Fruit fly (Drosophila melanogaster) whole organism, embryonic: Measurements from ENCODE around the gene pyx.
A peak's percentile ranks its signal among the peaks of the same experiment; 100 is the strongest.

ENCODE experiments used
- Atf3 ChIP-seq: fragments of 200-800 bp; sonication (Bioruptor generic); optimal IDR thresholded peaks from 3 replicates; lab custom pipeline; 2016; ENCODE audit warnings: missing biosample characterization, missing genetic modification characterization
- BEAF-32 ChIP-seq: fragments of 200-800 bp; sonication (Bioruptor generic); optimal IDR thresholded peaks from 3 replicates; lab custom pipeline; 2017; ENCODE audit warnings: missing biosample characterization, missing genetic modification characterization, mild to moderate bottlenecking, moderate library complexity, missing genetic modification reagents
- Blimp-1 ChIP-seq: fragments of 200-800 bp; sonication (Bioruptor generic); optimal IDR thresholded peaks from 3 replicates; lab custom pipeline; 2018; ENCODE audit warnings: missing biosample characterization, missing genetic modification characterization, mild to moderate bottlenecking, moderate library complexity, missing genetic modification reagents
- Bteb2 ChIP-seq: fragments of 200-800 bp; sonication (Bioruptor generic); optimal IDR thresholded peaks from 2 replicates; lab custom pipeline; 2016; ENCODE audit warnings: missing biosample characterization, missing genetic modification characterization
- CG10147 ChIP-seq: fragments of 200-800 bp; sonication (Bioruptor generic); optimal IDR thresholded peaks from 2 replicates; lab custom pipeline; 2019; ENCODE audit warnings: missing biosample characterization, mild to moderate bottlenecking, missing genetic modification characterization, moderate library complexity
- CG10267 ChIP-seq: fragments of 200-800 bp; sonication (Bioruptor generic); optimal IDR thresholded peaks from 2 replicates; lab custom pipeline; 2018; ENCODE audit warnings: missing biosample characterization, mild to moderate bottlenecking, missing genetic modification characterization, moderate library complexity
- CG10959 ChIP-seq: fragments of 200-800 bp; sonication (Bioruptor generic); IDR thresholded peaks from 2 replicates; pipeline ENCODE4 v1.3.6; 2022; ENCODE audit warnings: missing biosample characterization, missing genetic modification characterization
- CG12071 ChIP-seq: fragments of 200-800 bp; sonication (Bioruptor generic); optimal IDR thresholded peaks from 3 replicates; lab custom pipeline; 2018; ENCODE audit warnings: missing biosample characterization, mild to moderate bottlenecking, missing genetic modification characterization
- CG12155 ChIP-seq: fragments of 200-800 bp; sonication (Bioruptor generic); optimal IDR thresholded peaks from 3 replicates; lab custom pipeline; 2016; ENCODE audit warnings: missing biosample characterization, missing genetic modification characterization
- CG12299 ChIP-seq: fragments of 200-800 bp; sonication (Bioruptor generic); optimal IDR thresholded peaks from 2 replicates; lab custom pipeline; 2018; ENCODE audit warnings: missing biosample characterization, mild to moderate bottlenecking, missing genetic modification characterization
- CG14014 ChIP-seq: fragments of 200-800 bp; sonication (Bioruptor generic); IDR thresholded peaks from 2 replicates; pipeline ENCODE4 v1.3.6; 2022; ENCODE audit warnings: missing biosample characterization, missing genetic modification characterization
- CG14860 ChIP-seq: fragments of 200-800 bp; sonication (Bioruptor generic); IDR thresholded peaks from 3 replicates; pipeline ENCODE4 v1.3.6; 2022; ENCODE audit warnings: missing biosample characterization, missing genetic modification characterization; ENCODE audit not compliant: partially characterized antibody
- CG1529 ChIP-seq: fragments of 200-800 bp; sonication (Bioruptor generic); optimal IDR thresholded peaks from 3 replicates; lab custom pipeline; 2018; ENCODE audit warnings: missing biosample characterization, missing genetic modification characterization
- CG15514 ChIP-seq: fragments of 200-800 bp; sonication (Bioruptor generic); optimal IDR thresholded peaks from 3 replicates; lab custom pipeline; 2017; ENCODE audit warnings: missing biosample characterization, missing genetic modification characterization, mild to moderate bottlenecking, moderate library complexity, missing genetic modification reagents
- CG1603 ChIP-seq: fragments of 200-800 bp; sonication (Bioruptor generic); optimal IDR thresholded peaks from 2 replicates; lab custom pipeline; 2019; ENCODE audit warnings: missing biosample characterization, mild to moderate bottlenecking, missing genetic modification characterization, moderate library complexity
- CG16813 ChIP-seq: fragments of 200-800 bp; sonication (Bioruptor generic); IDR thresholded peaks from 3 replicates; pipeline ENCODE4 v1.3.6; 2022; ENCODE audit warnings: missing biosample characterization, missing genetic modification characterization; ENCODE audit not compliant: partially characterized antibody
- CG2202 ChIP-seq: fragments of 200-800 bp; sonication (Bioruptor generic); optimal IDR thresholded peaks from 2 replicates; lab custom pipeline; 2018; ENCODE audit warnings: missing biosample characterization, mild to moderate bottlenecking, missing genetic modification characterization
- CG31388 ChIP-seq: fragments of 200-800 bp; sonication (Bioruptor generic); optimal IDR thresholded peaks from 2 replicates; lab custom pipeline; 2016; ENCODE audit warnings: missing biosample characterization, missing genetic modification characterization
- CG3163 ChIP-seq: fragments of 200-800 bp; sonication (Bioruptor generic); optimal IDR thresholded peaks from 3 replicates; lab custom pipeline; 2016; ENCODE audit warnings: missing biosample characterization, missing genetic modification characterization
- CG34422 ChIP-seq: fragments of 200-800 bp; sonication (Bioruptor generic); IDR thresholded peaks from 3 replicates; pipeline ENCODE4 v1.3.6; 2022; ENCODE audit warnings: missing biosample characterization, missing genetic modification characterization
- CG3726 ChIP-seq: fragments of 200-800 bp; sonication (Bioruptor generic); IDR thresholded peaks from 3 replicates; pipeline ENCODE4, ENCODE4 v1.3.6; 2022; ENCODE audit warnings: missing biosample characterization, missing genetic modification characterization
- CG4730 ChIP-seq: fragments of 200-800 bp; sonication (Bioruptor generic); IDR thresholded peaks from 2 replicates; pipeline ENCODE4 v1.3.6; 2022; ENCODE audit warnings: missing biosample characterization, missing genetic modification characterization
- CG4820 ChIP-seq: fragments of 200-800 bp; sonication (Bioruptor generic); optimal IDR thresholded peaks from 3 replicates; lab custom pipeline; 2016; ENCODE audit warnings: missing biosample characterization, missing genetic modification characterization
- CG7839 ChIP-seq: fragments of 200-800 bp; sonication (Bioruptor generic); optimal IDR thresholded peaks from 3 replicates; lab custom pipeline; 2018; ENCODE audit warnings: missing biosample characterization, mild to moderate bottlenecking, missing genetic modification characterization, moderate library complexity
- Dad ChIP-seq: fragments of 200-800 bp; sonication (Bioruptor generic); optimal IDR thresholded peaks from 3 replicates; lab custom pipeline; 2016; ENCODE audit warnings: missing biosample characterization, missing genetic modification characterization
- Dp ChIP-seq: fragments of 200-800 bp; sonication (Bioruptor generic); optimal IDR thresholded peaks from 2 replicates; lab custom pipeline; 2018; ENCODE audit warnings: missing biosample characterization, mild to moderate bottlenecking, missing genetic modification characterization, moderate library complexity
- Ets97D ChIP-seq: fragments of 200-800 bp; sonication (Bioruptor generic); optimal IDR thresholded peaks from 3 replicates; lab custom pipeline; 2016; ENCODE audit warnings: missing biosample characterization, missing genetic modification characterization
- Fer1 ChIP-seq: fragments of 200-800 bp; sonication (Bioruptor generic); optimal IDR thresholded peaks from 2 replicates; lab custom pipeline; 2017; ENCODE audit warnings: missing biosample characterization, mild to moderate bottlenecking, missing genetic modification characterization
- HmgD ChIP-seq: fragments of 200-800 bp; sonication (Bioruptor generic); optimal IDR thresholded peaks from 3 replicates; lab custom pipeline; 2016; ENCODE audit warnings: missing biosample characterization, missing genetic modification characterization
- Hr78 ChIP-seq, 2 experiments: fragments of 200-800 bp in 1 of 2; fragments of >200 bp in 1 of 2; sonication (Bioruptor generic) in 1 of 2; optimal IDR thresholded peaks; 2 replicates each; lab custom pipeline; 2017 to 2019; ENCODE audit warnings: missing biosample characterization in 2 of 2, missing genetic modification characterization in 2 of 2, mild to moderate bottlenecking in 1 of 2, moderate library complexity in 1 of 2
- Kr ChIP-seq: fragments of 200-800 bp; sonication (Bioruptor generic); optimal IDR thresholded peaks from 2 replicates; lab custom pipeline; 2017; ENCODE audit warnings: missing biosample characterization, mild to moderate bottlenecking, missing genetic modification characterization
- Lhr ChIP-seq: fragments of 200-800 bp; sonication (Bioruptor generic); optimal IDR thresholded peaks from 3 replicates; lab custom pipeline; 2017; ENCODE audit warnings: mild to moderate bottlenecking, missing biosample characterization, missing genetic modification reagents, missing genetic modification characterization
- MBD-R2 ChIP-seq: fragments of 200-800 bp; sonication (Bioruptor generic); IDR thresholded peaks from 2 replicates; pipeline ENCODE4 v1.3.6; 2022; ENCODE audit warnings: missing biosample characterization, missing genetic modification characterization
- Med ChIP-seq: fragments of 200-800 bp; sonication (Bioruptor generic); peaks from one replicate; lab custom pipeline; 2016; ENCODE audit warnings: missing biosample characterization, missing genetic modification characterization, mild to moderate bottlenecking, inconsistent platforms, moderate library complexity
- Sry-β ChIP-seq: fragments of 200-800 bp; sonication (Bioruptor generic); optimal IDR thresholded peaks from 2 replicates; lab custom pipeline; 2018; ENCODE audit warnings: missing biosample characterization, mild to moderate bottlenecking, missing genetic modification characterization, moderate library complexity
- Ssrp ChIP-seq: fragments of 200-800 bp; sonication (Bioruptor generic); optimal IDR thresholded peaks from 2 replicates; lab custom pipeline; 2018; ENCODE audit warnings: missing biosample characterization, mild to moderate bottlenecking, missing genetic modification characterization, moderate library complexity
- Usf ChIP-seq: fragments of 200-800 bp; sonication (Bioruptor generic); optimal IDR thresholded peaks from 2 replicates; lab custom pipeline; 2017; ENCODE audit warnings: missing genotype, missing biosample characterization, missing genetic modification characterization
- YL-1 ChIP-seq: fragments of 200-800 bp; sonication (Bioruptor generic); optimal IDR thresholded peaks from 3 replicates; lab custom pipeline; 2017; ENCODE audit warnings: missing biosample characterization, mild to moderate bottlenecking, missing genetic modification characterization
- chif ChIP-seq, 2 experiments: fragments of 200-800 bp; sonication (Bioruptor generic); optimal IDR thresholded peaks; 3 replicates each; lab custom pipeline; 2016; ENCODE audit warnings: missing biosample characterization in 2 of 2, missing genetic modification characterization in 2 of 2
- gfzf ChIP-seq: fragments of 200-800 bp; sonication (Bioruptor generic); optimal IDR thresholded peaks from 2 replicates; lab custom pipeline; 2016; ENCODE audit warnings: missing biosample characterization, mild to moderate bottlenecking, missing genetic modification characterization, moderate library complexity
- hb ChIP-seq: fragments of 200-800 bp; sonication (Bioruptor generic); IDR thresholded peaks from 3 replicates; pipeline ENCODE4 v1.3.6; 2022; ENCODE audit warnings: missing biosample characterization, missing genetic modification characterization; ENCODE audit not compliant: partially characterized antibody
- insv ChIP-seq, 2 experiments: fragments of 200-800 bp; sonication (Bioruptor generic); optimal IDR thresholded peaks; 3 replicates each; lab custom pipeline; 2016 to 2018; ENCODE audit warnings: missing biosample characterization in 2 of 2, missing genetic modification characterization in 2 of 2
- jing ChIP-seq: fragments of 200-800 bp; sonication (Bioruptor generic); optimal IDR thresholded peaks from 2 replicates; lab custom pipeline; 2018; ENCODE audit warnings: missing biosample characterization, mild to moderate bottlenecking, missing genetic modification characterization
- mam ChIP-seq: fragments of 200-800 bp; sonication (Bioruptor generic); optimal IDR thresholded peaks from 3 replicates; lab custom pipeline; 2016; ENCODE audit warnings: missing biosample characterization, missing genetic modification characterization
- peb ChIP-seq: fragments of 200-800 bp; sonication (Bioruptor generic); IDR thresholded peaks from 2 replicates; pipeline ENCODE4 v1.3.6; 2022; ENCODE audit warnings: missing biosample characterization, missing genetic modification characterization
- sima ChIP-seq: fragments of 200-800 bp; sonication (Bioruptor generic); optimal IDR thresholded peaks from 2 replicates; lab custom pipeline; 2016; ENCODE audit warnings: missing biosample characterization, missing genetic modification characterization
- stwl ChIP-seq: fragments of 200-800 bp; sonication (Bioruptor generic); optimal IDR thresholded peaks from 3 replicates; lab custom pipeline; 2018; ENCODE audit warnings: missing biosample characterization, mild to moderate bottlenecking, missing genetic modification characterization, moderate library complexity
- vnd ChIP-seq: fragments of 200-800 bp; sonication (Bioruptor generic); IDR thresholded peaks from 3 replicates; pipeline ENCODE4 v1.3.6; 2022; ENCODE audit warnings: missing biosample characterization, missing genetic modification characterization; ENCODE audit not compliant: partially characterized antibody

Gene pyx

dm6 chr3L:175949-176348 lies 46.9 kb downstream of the pyx start, which contains the start of gene CG7049 (continued):
- TF ChIP-seq CG1603 (tag; lab: Kevin White, UChicago) (peak; percentile 80), Ets97D (GFP tag; lab: Kevin White, UChicago) (peak; percentile 43), Lhr (peak; percentile 72), gfzf (GFP tag; lab: Kevin White, UChicago) (peak; percentile 72), Med (GFP tag; lab: Kevin White, UChicago) (peak; percentile 84), CG16813 (GFP tag; lab: Robert Waterston, UW) (no peak), CG14860 (GFP tag; lab: Robert Waterston, UW) (0 out of 3 replicates have a peak, but pooled peaks have one; percentile 5), CG10147 (peak; percentile 14), YL-1 (GFP tag; lab: Kevin White, UChicago) (peak; percentile 27)

- TF ChIP-seq peb (GFP tag; lab: Robert Waterston, UW) (no peak), BEAF-32 (GFP tag; lab: Kevin White, UChicago) (peak; percentile 84), Kr (GFP tag; lab: Kevin White, UChicago) (no peak), Ssrp (tag; lab: Kevin White, UChicago) (no peak), CG4730 (GFP tag; lab: Robert Waterston, UW) (no peak), Dad (GFP tag; lab: Kevin White, UChicago) (no peak), CG10267 (tag; lab: Kevin White, UChicago) (peak; percentile 2), Dp (GFP tag; lab: Kevin White, UChicago) (peak; percentile 84), Blimp-1 (GFP tag; lab: Kevin White, UChicago) (no peak), Atf3 (GFP tag; lab: Kevin White, UChicago) (no peak), CG10959 (GFP tag; lab: Robert Waterston, UW) (no peak), insv (GFP tag; optimal IDR thresholded peaks at IDR 0.05; lab: Kevin White, UChicago) (no peak), CG2202 (tag; lab: Kevin White, UChicago) (no peak), CG7839 (tag; lab: Kevin White, UChicago) (no peak), sima (GFP tag; lab: Kevin White, UChicago) (no peak), Usf (no peak), CG1529 (GFP tag; lab: Kevin White, UChicago) (no peak), CG14014 (GFP tag; lab: Robert Waterston, UW) (no peak), Bteb2 (GFP tag; lab: Kevin White, UChicago) (no peak), Fer1 (GFP tag; lab: Kevin White, UChicago) (peak; percentile 20), stwl (tag; lab: Kevin White, UChicago) (peak; percentile 71), CG15514 (GFP tag; lab: Kevin White, UChicago) (peak; percentile 64), CG3163 (GFP tag; lab: Kevin White, UChicago) (no peak), CG16813 (GFP tag; lab: Robert Waterston, UW) (peak; percentile 80), HmgD (GFP tag; lab: Kevin White, UChicago) (no peak), MBD-R2 (peak; percentile 26; the same call in 1 of the 2 replicates), CG12299 (no peak), CG1603 (tag; lab: Kevin White, UChicago) (peak; percentile 36), CG31388 (no peak), CG4820 (GFP tag; lab: Kevin White, UChicago) (no peak), mam (no peak), vnd (GFP tag; lab: Robert Waterston, UW) (peak; percentile 81), jing (GFP tag; lab: Kevin White, UChicago) (no peak), Hr78 (GFP tag; optimal IDR thresholded peaks at IDR 0.05; lab: Kevin White, UChicago) (no peak), CG12071 (GFP tag; lab: Kevin White, UChicago) (no peak), CG3726 (GFP tag; lab: Robert Waterston, UW) (no peak), CG12155 (GFP tag; lab: Kevin White, UChicago) (no peak), hb (GFP tag; lab: Robert Waterston, UW) (peak; percentile 88), CG34422 (GFP tag; lab: Robert Waterston, UW) (no peak), Sry-β (no peak), chif (GFP tag; optimal IDR thresholded peaks at IDR 0.05; lab: Kevin White, UChicago) (no peak)
Measured at dm6 chr3L:174501-174900, 48.4 kb downstream of the pyx start.
